Worm (Caenorhabditis elegans) whole organism, young adult: ENCODE data around the gene faxc-2.

Source experiments
- F52B5.7 ChIP-seq: sonication (generic microtip); optimal IDR thresholded peaks from 2 replicates; lab custom pipeline; 2016; ENCODE audit warnings: mild to moderate bottlenecking, missing genetic modification characterization, missing compliant biosample characterization
- F57A8.1 ChIP-seq: fragments of 200-800 bp; sonication (Bioruptor generic); optimal IDR thresholded peaks from 2 replicates; lab custom pipeline; 2018; ENCODE audit warnings: mild to moderate bottlenecking, missing genetic modification characterization, moderate library complexity, missing compliant biosample characterization
- ama-1 ChIP-seq, 3 experiments: fragments of 150-350 bp in 1 of 3; sonication (generic microtip) in 2 of 3; optimal IDR thresholded peaks; 2 replicates each; lab custom pipeline; 2014 to 2018; ENCODE audit warnings: missing biosample characterization in 2 of 3, missing genetic modification characterization in 2 of 3, missing genetic modification reagents in 2 of 3
- ceh-40 ChIP-seq: fragments of 200-800 bp; sonication (Bioruptor generic); IDR thresholded peaks from 2 replicates; pipeline ENCODE4 v1.3.6; 2022; ENCODE audit warnings: missing genetic modification characterization, missing compliant biosample characterization
- ceh-58 ChIP-seq: fragments of 200-800 bp; sonication (Bioruptor generic); IDR thresholded peaks from 2 replicates; pipeline ENCODE4 v1.3.6; 2022; ENCODE audit warnings: missing genetic modification characterization, missing compliant biosample characterization
- egl-18 ChIP-seq: fragments of 200-800 bp; sonication (Bioruptor generic); IDR thresholded peaks from 2 replicates; pipeline ENCODE4 v1.3.6; 2022; ENCODE audit warnings: missing genetic modification reagents, missing genetic modification characterization, missing compliant biosample characterization
- him-1 ChIP-seq: sonication (generic microtip); optimal IDR thresholded peaks from 2 replicates; lab custom pipeline; 2016; ENCODE audit warnings: missing genotype, missing genetic modification reagents, missing genetic modification characterization, missing compliant biosample characterization
- pha-4 ChIP-seq: fragments of 150-350 bp; sonication (generic microtip); optimal IDR thresholded peaks from 2 replicates; lab custom pipeline; 2014; ENCODE audit warnings: missing biosample characterization, missing genetic modification reagents, missing genetic modification characterization
- sdz-38 ChIP-seq: sonication (generic microtip); optimal IDR thresholded peaks from 2 replicates; lab custom pipeline; 2016; ENCODE audit warnings: missing genotype, missing genetic modification characterization, missing compliant biosample characterization
- sea-2 ChIP-seq: fragments of 200-800 bp; sonication (Bioruptor generic); IDR thresholded peaks from 2 replicates; pipeline ENCODE4 v1.3.6; 2022; ENCODE audit warnings: missing genetic modification characterization, missing compliant biosample characterization
- unc-130 ChIP-seq: sonication (generic microtip); optimal IDR thresholded peaks from 2 replicates; lab custom pipeline; 2016; ENCODE audit warnings: missing genetic modification reagents, missing genetic modification characterization, missing compliant biosample characterization
- unc-62 ChIP-seq: fragments of 150-350 bp; optimal IDR thresholded peaks from 2 replicates; lab custom pipeline; 2014; ENCODE audit warnings: missing biosample characterization, missing genetic modification reagents, missing genetic modification characterization
- zim-3 ChIP-seq: sonication (generic microtip); optimal IDR thresholded peaks from 2 replicates; lab custom pipeline; 2017; ENCODE audit warnings: mild to moderate bottlenecking, missing genetic modification characterization, moderate library complexity, missing compliant biosample characterization

DNA sequence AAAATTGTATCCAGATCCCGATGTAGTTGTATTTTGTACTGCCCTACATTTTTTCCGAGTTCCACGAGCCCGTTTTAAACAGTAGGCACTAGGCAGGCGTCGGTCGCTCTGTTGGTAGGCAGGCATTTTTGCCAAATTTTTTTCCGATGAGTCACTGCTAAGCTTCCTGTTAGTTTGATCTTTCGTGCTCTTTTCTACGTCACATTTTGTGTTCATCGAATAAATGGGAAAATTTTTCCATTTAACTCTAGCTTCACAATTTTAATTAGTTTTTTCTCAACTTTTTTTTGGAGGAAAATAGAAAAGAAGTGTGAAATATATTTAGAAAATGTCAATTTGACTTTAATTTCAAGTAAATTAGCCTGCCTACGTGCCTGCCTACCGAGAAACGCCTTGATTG, 41.8 kb upstream of the faxc-2 start:
- no peak for TF ChIP-seq ceh-40 (GFP tag; lab: Robert Waterston, UW)
- TF ChIP-seq sdz-38 (tag; lab: Kevin White, UChicago), result no peak
- no peak for TF ChIP-seq ama-1 (optimal IDR thresholded peaks at IDR 0.05; lab: Kevin White, UChicago)
- no peak for TF ChIP-seq ama-1 (GFP tag; optimal IDR thresholded peaks at IDR 0.05; lab: Kevin White, UChicago)
- no peak for TF ChIP-seq him-1
- TF ChIP-seq egl-18 (GFP tag; lab: Robert Waterston, UW), result no peak
- TF ChIP-seq pha-4 (tag; lab: Kevin White, UChicago), result no peak
- no peak for TF ChIP-seq unc-130 (GFP tag; lab: Kevin White, UChicago)
- no peak for TF ChIP-seq F52B5.7 (tag; lab: Kevin White, UChicago)
- TF ChIP-seq zim-3 (tag; lab: Kevin White, UChicago), result no peak
- no peak for TF ChIP-seq ceh-58 (GFP tag; lab: Robert Waterston, UW)
- TF ChIP-seq unc-62 (GFP tag; lab: Kevin White, UChicago), result no peak
- TF ChIP-seq F57A8.1 (GFP tag; lab: Kevin White, UChicago), result no peak
- TF ChIP-seq sea-2, result no peak
